Fruit fly (Drosophila melanogaster): Measurements from ENCODE around the gene CG9213.

Gene CG9213

dm6 chrX:15554256-15554678 is 20.1 kb downstream of the CG9213 start, which contains the start of gene Ac13E (continued):
- TF ChIP-seq run (tag; optimal IDR thresholded peaks at IDR 0.05) (peak; percentile 80), CG3407 (GFP tag; optimal IDR thresholded peaks at IDR 0.05) (peak; percentile 83), CG13624 (GFP tag; optimal IDR thresholded peaks at IDR 0.05) (peak; percentile 77), Six4 (GFP tag; optimal IDR thresholded peaks at IDR 0.05) (peak; percentile 85), HLH3B (GFP tag; IDR thresholded peaks at IDR 0.05) (peak; percentile 85), ac (GFP tag; optimal IDR thresholded peaks at IDR 0.05) (peak; percentile 71), gcm (GFP tag; optimal IDR thresholded peaks at IDR 0.05) (peak; percentile 80), CG18476 (GFP tag; optimal IDR thresholded peaks at IDR 0.05) (peak; percentile 87), chm (GFP tag; IDR thresholded peaks at IDR 0.05) (peak; percentile 47; the same call in 1 of the 2 replicates), CG10959 (GFP tag; IDR thresholded peaks at IDR 0.05) (peak; percentile 76), z (GFP tag; IDR thresholded peaks at IDR 0.05) (no peak), kay (GFP tag; optimal IDR thresholded peaks at IDR 0.05) (peak; percentile 84), chif (GFP tag; optimal IDR thresholded peaks at IDR 0.05) (peak; percentile 56 to 85), CG31441 (GFP tag; IDR thresholded peaks at IDR 0.05) (peak; percentile 93), hth (optimal IDR thresholded peaks at IDR 0.05) (no peak), repo (GFP tag; optimal IDR thresholded peaks at IDR 0.05) (peak; percentile 52), Side (GFP tag; optimal IDR thresholded peaks at IDR 0.05) (peak; percentile 78), Dip3 (GFP tag; optimal IDR thresholded peaks at IDR 0.05) (peak; percentile 80), CG33213 (GFP tag; optimal IDR thresholded peaks at IDR 0.05) (peak; percentile 54), Dfd (GFP tag; optimal IDR thresholded peaks at IDR 0.05) (no peak), CG8089 (GFP tag; optimal IDR thresholded peaks at IDR 0.05) (peak; percentile 71), CG4730 (GFP tag; IDR thresholded peaks at IDR 0.05) (peak; percentile 74), ham (GFP tag; IDR thresholded peaks at IDR 0.05) (peak; percentile 52; the same call in 1 of the 2 replicates), Med (GFP tag) (peak; percentile 98), CG11398 (GFP tag; optimal IDR thresholded peaks at IDR 0.05) (peak; percentile 49), Fer1 (GFP tag; optimal IDR thresholded peaks at IDR 0.05) (peak; percentile 94), NC2α (GFP tag; optimal IDR thresholded peaks at IDR 0.05) (peak; percentile 66), CG31224 (GFP tag; IDR thresholded peaks at IDR 0.05) (peak; percentile 77), Atf-2 (GFP tag; optimal IDR thresholded peaks at IDR 0.05) (peak; percentile 80), fd96Cb (tag; optimal IDR thresholded peaks at IDR 0.05) (peak; percentile 90), GATAe (GFP tag; conservative IDR thresholded peaks at IDR 0.05) (peak; percentile 58; the same call in 1 of the 2 replicates), ara (GFP tag; IDR thresholded peaks at IDR 0.05) (peak; percentile 84), Xbp1 (GFP tag; optimal IDR thresholded peaks at IDR 0.05) (peak; percentile 89), CG11085 (GFP tag; IDR thresholded peaks at IDR 0.05) (peak; percentile 64; the same call in 1 of the 2 replicates), dmrt99B (tag; optimal IDR thresholded peaks at IDR 0.05) (peak; percentile 92), CG8944 (GFP tag; optimal IDR thresholded peaks at IDR 0.05) (peak; percentile 72), ken (GFP tag; IDR thresholded peaks at IDR 0.05) (peak; percentile 80), NC2β (GFP tag; optimal IDR thresholded peaks at IDR 0.05) (peak; percentile 79), p53 (GFP tag; optimal IDR thresholded peaks at IDR 0.05) (peak; percentile 20), psq (GFP tag; optimal IDR thresholded peaks at IDR 0.05) (peak; percentile 14), fru (optimal IDR thresholded peaks at IDR 0.05) (no peak), CG1832 (GFP tag; optimal IDR thresholded peaks at IDR 0.05) (no peak), CG11723 (GFP tag; optimal IDR thresholded peaks at IDR 0.05) (peak; percentile 88), CG1529 (GFP tag; optimal IDR thresholded peaks at IDR 0.05) (peak; percentile 89), CG13775 (GFP tag; optimal IDR thresholded peaks at IDR 0.05) (peak; percentile 90), Xrp1 (GFP tag; IDR thresholded peaks at IDR 0.05) (peak; percentile 93), CG14710 (tag; optimal IDR thresholded peaks at IDR 0.05) (peak; percentile 86), Kr (GFP tag; optimal IDR thresholded peaks at IDR 0.05) (peak; percentile 74), CG7786 (GFP tag; optimal IDR thresholded peaks at IDR 0.05) (peak; percentile 75), CG42726 (GFP tag; IDR thresholded peaks at IDR 0.05; ENCODE audit: partially characterized antibody) (peak; percentile 48; the same call in 1 of the 2 replicates), CG10543 (GFP tag; optimal IDR thresholded peaks at IDR 0.05) (peak; percentile 93), grn (GFP tag; optimal IDR thresholded peaks at IDR 0.05) (peak; percentile 34), emc (GFP tag; optimal IDR thresholded peaks at IDR 0.05) (no peak)
